Fruit fly (Drosophila melanogaster) whole organism, embryonic: ENCODE measurements around the gene VhaPPA1-2.

Source experiments
- Atf3 ChIP-seq: fragments of 200-800 bp; sonication (Bioruptor generic); optimal IDR thresholded peaks from 3 replicates; lab custom pipeline; 2016; ENCODE audit warnings: missing biosample characterization, missing genetic modification characterization
- Awh ChIP-seq: fragments of 200-800 bp; sonication (Bioruptor generic); IDR thresholded peaks from 2 replicates; pipeline ENCODE4, ENCODE4 v1.3.6; 2022; ENCODE audit warnings: missing biosample characterization, missing genetic modification characterization
- B-H2 ChIP-seq: fragments of 200-800 bp; sonication (Bioruptor generic); optimal IDR thresholded peaks from 2 replicates; lab custom pipeline; 2018; ENCODE audit warnings: missing biosample characterization, mild to moderate bottlenecking, missing genetic modification characterization
- Bgb ChIP-seq: fragments of 200-800 bp; sonication (Bioruptor generic); IDR thresholded peaks from 2 replicates; pipeline ENCODE4 v1.3.6; 2022; ENCODE audit warnings: missing biosample characterization, missing genetic modification characterization; ENCODE audit not compliant: partially characterized antibody
- BtbVII ChIP-seq: fragments of 200-800 bp; sonication (Bioruptor generic); optimal IDR thresholded peaks from 3 replicates; lab custom pipeline; 2017; ENCODE audit warnings: missing biosample characterization, mild to moderate bottlenecking, missing genetic modification characterization
- CG10565 ChIP-seq: fragments of 200-800 bp; sonication (Bioruptor generic); optimal IDR thresholded peaks from 3 replicates; lab custom pipeline; 2016; ENCODE audit warnings: missing biosample characterization, mild to moderate bottlenecking, missing genetic modification characterization
- CG11695 ChIP-seq: fragments of 200-800 bp; sonication (Bioruptor generic); IDR thresholded peaks from 3 replicates; pipeline ENCODE4 v1.3.6; 2022; ENCODE audit warnings: missing biosample characterization, missing genetic modification characterization
- CG11696 ChIP-seq: fragments of 200-800 bp; sonication (Bioruptor generic); IDR thresholded peaks from 2 replicates; pipeline ENCODE4 v1.3.6; 2022; ENCODE audit warnings: missing biosample characterization, missing genetic modification characterization
- CG12071 ChIP-seq: fragments of 200-800 bp; sonication (Bioruptor generic); optimal IDR thresholded peaks from 3 replicates; lab custom pipeline; 2018; ENCODE audit warnings: missing biosample characterization, mild to moderate bottlenecking, missing genetic modification characterization
- CG12659 ChIP-seq: fragments of 200-800 bp; sonication (Bioruptor generic); optimal IDR thresholded peaks from 3 replicates; lab custom pipeline; 2017; ENCODE audit warnings: mild to moderate bottlenecking, missing biosample characterization, missing genetic modification reagents, missing genetic modification characterization
- CG12744 ChIP-seq: fragments of 200-800 bp; sonication (Bioruptor generic); optimal IDR thresholded peaks from 2 replicates; lab custom pipeline; 2016; ENCODE audit warnings: missing biosample characterization, missing genetic modification characterization
- CG13123 ChIP-seq: fragments of 200-800 bp; sonication (Bioruptor generic); optimal IDR thresholded peaks from 2 replicates; lab custom pipeline; 2016; ENCODE audit warnings: missing biosample characterization, missing genetic modification characterization
- CG14667 ChIP-seq: fragments of 200-800 bp; sonication (Bioruptor generic); IDR thresholded peaks from 2 replicates; pipeline ENCODE4 v1.3.6; 2022; ENCODE audit warnings: missing biosample characterization, missing genetic modification characterization
- CG15073 ChIP-seq: fragments of 200-800 bp; sonication (Bioruptor generic); optimal IDR thresholded peaks from 2 replicates; lab custom pipeline; 2016; ENCODE audit warnings: missing biosample characterization, missing genetic modification characterization
- CG17328 ChIP-seq: fragments of 200-800 bp; sonication (Bioruptor generic); IDR thresholded peaks from 2 replicates; pipeline ENCODE4 v1.3.6; 2022; ENCODE audit warnings: missing biosample characterization, missing genetic modification characterization
- CG17385 ChIP-seq: fragments of 200-800 bp; sonication (Bioruptor generic); optimal IDR thresholded peaks from 3 replicates; lab custom pipeline; 2018; ENCODE audit warnings: missing biosample characterization, mild to moderate bottlenecking, missing genetic modification characterization
- CG1832 ChIP-seq: fragments of 200-800 bp; sonication (Bioruptor generic); optimal IDR thresholded peaks from 2 replicates; lab custom pipeline; 2017; ENCODE audit warnings: missing biosample characterization, mild to moderate bottlenecking, missing genetic modification characterization, inconsistent platforms
- CG3163 ChIP-seq: fragments of 200-800 bp; sonication (Bioruptor generic); optimal IDR thresholded peaks from 3 replicates; lab custom pipeline; 2016; ENCODE audit warnings: missing biosample characterization, missing genetic modification characterization
- CG34224 ChIP-seq: fragments of 200-800 bp; sonication (Bioruptor generic); IDR thresholded peaks from 3 replicates; pipeline ENCODE4 v1.3.6; 2022; ENCODE audit warnings: missing biosample characterization, missing genetic modification characterization; ENCODE audit not compliant: partially characterized antibody
- CG4707 ChIP-seq: fragments of 200-800 bp; sonication (Bioruptor generic); optimal IDR thresholded peaks from 2 replicates; lab custom pipeline; 2018; ENCODE audit warnings: missing biosample characterization, mild to moderate bottlenecking, missing genetic modification characterization, moderate library complexity
- CG4854 ChIP-seq: fragments of 200-800 bp; sonication (Bioruptor generic); optimal IDR thresholded peaks from 2 replicates; lab custom pipeline; 2016; ENCODE audit warnings: missing biosample characterization, missing genetic modification characterization, inconsistent platforms
- CG8924 ChIP-seq: fragments of 200-800 bp; optimal IDR thresholded peaks from 3 replicates; lab custom pipeline; 2019; ENCODE audit warnings: missing biosample characterization, mild to moderate bottlenecking, missing genetic modification characterization, moderate library complexity
- CG9437 ChIP-seq: fragments of 200-800 bp; sonication (Bioruptor generic); optimal IDR thresholded peaks from 2 replicates; lab custom pipeline; 2018; ENCODE audit warnings: missing biosample characterization, mild to moderate bottlenecking, missing genetic modification characterization
- Dp ChIP-seq: fragments of 200-800 bp; sonication (Bioruptor generic); optimal IDR thresholded peaks from 2 replicates; lab custom pipeline; 2018; ENCODE audit warnings: missing biosample characterization, mild to moderate bottlenecking, missing genetic modification characterization, moderate library complexity
- H2.0 ChIP-seq: fragments of 200-800 bp; sonication (Bioruptor generic); IDR thresholded peaks from 2 replicates; pipeline ENCODE4 v1.3.6; 2022; ENCODE audit warnings: missing biosample characterization, missing genetic modification characterization
- Hr51 ChIP-seq, 2 experiments: fragments of 200-800 bp; sonication (Bioruptor generic); optimal IDR thresholded peaks; 2 replicates in 1 of 2; 3 replicates in 1 of 2; lab custom pipeline; 2016 to 2018; ENCODE audit warnings: missing biosample characterization in 2 of 2, missing genetic modification characterization in 2 of 2, mild to moderate bottlenecking in 1 of 2, moderate library complexity in 1 of 2
- Kr ChIP-seq: fragments of 200-800 bp; sonication (Bioruptor generic); optimal IDR thresholded peaks from 2 replicates; lab custom pipeline; 2017; ENCODE audit warnings: missing biosample characterization, mild to moderate bottlenecking, missing genetic modification characterization
- Lhr ChIP-seq: fragments of 200-800 bp; sonication (Bioruptor generic); optimal IDR thresholded peaks from 3 replicates; lab custom pipeline; 2017; ENCODE audit warnings: mild to moderate bottlenecking, missing biosample characterization, missing genetic modification reagents, missing genetic modification characterization
- Neu2 ChIP-seq: fragments of 200-800 bp; sonication (Bioruptor generic); optimal IDR thresholded peaks from 3 replicates; lab custom pipeline; 2016; ENCODE audit warnings: missing biosample characterization, missing genetic modification characterization, borderline replicate concordance
- Optix ChIP-seq: fragments of 200-800 bp; sonication (Bioruptor generic); IDR thresholded peaks from 3 replicates; pipeline ENCODE4 v1.3.6; 2022; ENCODE audit warnings: missing biosample characterization, missing genetic modification characterization
- Side ChIP-seq: fragments of 200-800 bp; sonication (Bioruptor generic); optimal IDR thresholded peaks from 2 replicates; lab custom pipeline; 2016; ENCODE audit warnings: missing biosample characterization, missing genetic modification characterization
- Six4 ChIP-seq: fragments of 200-800 bp; sonication (Bioruptor generic); optimal IDR thresholded peaks from 2 replicates; lab custom pipeline; 2016; ENCODE audit warnings: missing biosample characterization, missing genetic modification characterization
- ato ChIP-seq: fragments of 200-800 bp; sonication (Bioruptor generic); IDR thresholded peaks from 2 replicates; pipeline ENCODE4 v1.3.6; 2022; ENCODE audit warnings: missing biosample characterization, missing genetic modification characterization; ENCODE audit not compliant: partially characterized antibody
- chinmo ChIP-seq: fragments of 200-800 bp; sonication (Bioruptor generic); IDR thresholded peaks from 4 replicates; pipeline ENCODE4 v1.3.6; 2022; ENCODE audit warnings: missing biosample characterization, missing genetic modification characterization; ENCODE audit not compliant: partially characterized antibody
- chn ChIP-seq: fragments of 200-800 bp; sonication (Bioruptor generic); optimal IDR thresholded peaks from 2 replicates; lab custom pipeline; 2016; ENCODE audit warnings: missing biosample characterization, missing genetic modification characterization
- croc ChIP-seq: fragments of 200-800 bp; sonication (Bioruptor generic); conservative IDR thresholded peaks from 3 replicates; pipeline ENCODE4 v1.3.6; 2022; ENCODE audit warnings: missing biosample characterization, missing genetic modification characterization
- esg ChIP-seq: fragments of 200-800 bp; sonication (Bioruptor generic); conservative IDR thresholded peaks from 2 replicates; pipeline ENCODE4 v1.3.6; 2022; ENCODE audit warnings: missing biosample characterization, missing genetic modification characterization
- gem ChIP-seq: fragments of 200-800 bp; sonication (Bioruptor generic); optimal IDR thresholded peaks from 2 replicates; lab custom pipeline; 2019; ENCODE audit warnings: missing biosample characterization, mild to moderate bottlenecking, missing genetic modification characterization, moderate library complexity
- gfzf ChIP-seq: fragments of 200-800 bp; sonication (Bioruptor generic); optimal IDR thresholded peaks from 2 replicates; lab custom pipeline; 2016; ENCODE audit warnings: missing biosample characterization, mild to moderate bottlenecking, missing genetic modification characterization, moderate library complexity
- ham ChIP-seq: fragments of 200-800 bp; sonication (Bioruptor generic); IDR thresholded peaks from 2 replicates; pipeline ENCODE4 v1.3.6; 2022; ENCODE audit warnings: missing biosample characterization, missing genetic modification characterization
- hbn ChIP-seq: fragments of 200-800 bp; sonication (Bioruptor generic); IDR thresholded peaks from 2 replicates; pipeline ENCODE4 v1.3.6; 2022; ENCODE audit warnings: missing biosample characterization, missing genetic modification characterization; ENCODE audit not compliant: partially characterized antibody
- lmd ChIP-seq: fragments of 200-800 bp; sonication (Bioruptor generic); IDR thresholded peaks from 2 replicates; pipeline ENCODE4 v1.3.6; 2022; ENCODE audit warnings: missing biosample characterization, missing genetic modification characterization
- shn ChIP-seq: fragments of 200-800 bp; sonication (Bioruptor generic); optimal IDR thresholded peaks from 3 replicates; lab custom pipeline; 2016; ENCODE audit warnings: missing biosample characterization, missing genetic modification characterization
- slou ChIP-seq: fragments of 200-800 bp; sonication (Bioruptor generic); optimal IDR thresholded peaks from 3 replicates; lab custom pipeline; 2016; ENCODE audit warnings: missing biosample characterization, missing genetic modification characterization
- sug ChIP-seq: fragments of 200-800 bp; optimal IDR thresholded peaks from 2 replicates; lab custom pipeline; 2019; ENCODE audit warnings: missing biosample characterization, mild to moderate bottlenecking, missing genetic modification characterization, moderate library complexity
- toy ChIP-seq: fragments of 200-800 bp; sonication (Bioruptor generic); IDR thresholded peaks from 2 replicates; pipeline ENCODE4 v1.3.6; 2022; ENCODE audit warnings: missing biosample characterization, missing genetic modification characterization
- trh ChIP-seq: fragments of 200-800 bp; sonication (Bioruptor generic); optimal IDR thresholded peaks from 2 replicates; lab custom pipeline; 2016; ENCODE audit warnings: missing biosample characterization, missing genetic modification characterization
- tx ChIP-seq: fragments of 200-800 bp; sonication (Bioruptor generic); optimal IDR thresholded peaks from 2 replicates; lab custom pipeline; 2016; ENCODE audit warnings: missing biosample characterization, missing genetic modification characterization
- zf30C ChIP-seq: fragments of 200-800 bp; sonication (Bioruptor generic); optimal IDR thresholded peaks from 3 replicates; lab custom pipeline; 2018; ENCODE audit warnings: missing biosample characterization, mild to moderate bottlenecking, missing genetic modification characterization

The VhaPPA1-2 gene

dm6 chr3R:14886011-14886534, 14.0 kb downstream of the VhaPPA1-2 start, which contains the start of the genes Rrp6, CG33331 and CG33332 (continued):
- TF ChIP-seq lmd (GFP tag; lab: Robert Waterston, UW), result peak; percentile 56; the same call in 1 of the 2 replicates
- TF ChIP-seq CG15073 (GFP tag; lab: Kevin White, UChicago), result no peak
- TF ChIP-seq H2.0 (GFP tag; lab: Robert Waterston, UW), result peak; percentile 45
- peak; percentile 44 for TF ChIP-seq BtbVII
- peak; percentile 64 for TF ChIP-seq tx (GFP tag; lab: Kevin White, UChicago)
- TF ChIP-seq Lhr (GFP tag; lab: Kevin White, UChicago), result peak; percentile 12
- TF ChIP-seq Side, result peak; percentile 35
- no peak; the same call in 2 of the 3 replicates for TF ChIP-seq croc
- TF ChIP-seq Hr51 (GFP tag; optimal IDR thresholded peaks at IDR 0.05; lab: Kevin White, UChicago), result peak in 1 of 2 experiments; percentile 69
- peak; percentile 90 for TF ChIP-seq CG12659
- TF ChIP-seq Kr (GFP tag; lab: Kevin White, UChicago), result no peak
- TF ChIP-seq toy, result no peak
- peak; percentile 14 for TF ChIP-seq Atf3 (GFP tag; lab: Kevin White, UChicago)
- peak; percentile 80 for TF ChIP-seq CG34224
- TF ChIP-seq CG1832 (GFP tag; lab: Kevin White, UChicago), result no peak
- no peak for TF ChIP-seq CG12744 (GFP tag; lab: Kevin White, UChicago)
- TF ChIP-seq B-H2 (GFP tag; lab: Kevin White, UChicago), result peak; percentile 88
- TF ChIP-seq CG13123 (GFP tag; lab: Kevin White, UChicago), result peak; percentile 44
- peak; percentile 40; the same call in 1 of the 2 replicates for TF ChIP-seq CG14667
- TF ChIP-seq CG11695 (GFP tag; lab: Robert Waterston, UW), result peak; percentile 64; the same call in 2 of the 3 replicates
- peak; percentile 46 for TF ChIP-seq chn
- TF ChIP-seq CG3163 (GFP tag; lab: Kevin White, UChicago), result peak; percentile 1
- TF ChIP-seq slou (GFP tag; lab: Kevin White, UChicago), result peak; percentile 60
- TF ChIP-seq zf30C (GFP tag; lab: Kevin White, UChicago), result no peak
- no peak for TF ChIP-seq CG10565
- peak; percentile 51 for TF ChIP-seq esg (GFP tag; lab: Robert Waterston, UW)
- TF ChIP-seq CG8924 (tag; lab: Kevin White, UChicago), result no peak
- TF ChIP-seq ham (GFP tag; lab: Robert Waterston, UW), result no peak
- 0 out of 4 replicates have a peak, but pooled peaks have one; percentile 52 for TF ChIP-seq chinmo (GFP tag; lab: Robert Waterston, UW)
- TF ChIP-seq CG4707 (GFP tag; lab: Kevin White, UChicago), result no peak
- peak; percentile 29; the same call in 1 of the 2 replicates for TF ChIP-seq CG17328 (GFP tag; lab: Robert Waterston, UW)
- peak; percentile 66 for TF ChIP-seq CG9437 (GFP tag; lab: Kevin White, UChicago)
- no peak for TF ChIP-seq Neu2 (GFP tag; lab: Kevin White, UChicago)
- peak; percentile 33 for TF ChIP-seq CG12071 (GFP tag; lab: Kevin White, UChicago)
- peak; percentile 23 for TF ChIP-seq trh (GFP tag; lab: Kevin White, UChicago)
- peak; percentile 53 for TF ChIP-seq Dp (GFP tag; lab: Kevin White, UChicago)
- TF ChIP-seq CG17385, result peak; percentile 98
- peak; percentile 58 for TF ChIP-seq Bgb
- no peak for TF ChIP-seq Optix (GFP tag; lab: Robert Waterston, UW)
- peak; percentile 8; the same call in 1 of the 2 replicates for TF ChIP-seq ato (GFP tag; lab: Robert Waterston, UW)
- TF ChIP-seq hbn (GFP tag; lab: Robert Waterston, UW), result peak; percentile 48
- peak; percentile 31 for TF ChIP-seq CG4854 (GFP tag; lab: Kevin White, UChicago)
- peak; percentile 59 for TF ChIP-seq shn
- peak; percentile 17 for TF ChIP-seq gfzf (GFP tag; lab: Kevin White, UChicago)
- peak; percentile 71 for TF ChIP-seq Six4 (GFP tag; lab: Kevin White, UChicago)
- peak; percentile 80 for TF ChIP-seq sug (tag; lab: Kevin White, UChicago)
- no peak for TF ChIP-seq CG11696 (GFP tag; lab: Robert Waterston, UW)
- peak; percentile 80 for TF ChIP-seq gem (tag; lab: Kevin White, UChicago)
- TF ChIP-seq Awh, result no peak
